Fruit fly (Drosophila melanogaster): Measurements from ENCODE around the gene Vha100-1.

The Vha100-1 gene

dm6 chr3R:29087302-29087782, 43.7 kb upstream of the Vha100-1 start (continued):
- TF ChIP-seq D (optimal IDR thresholded peaks at IDR 0.05) (no peak), D (GFP tag; optimal IDR thresholded peaks at IDR 0.05) (no peak), CG18262 (tag; optimal IDR thresholded peaks at IDR 0.05) (no peak), jing (GFP tag; optimal IDR thresholded peaks at IDR 0.05) (no peak), CG11696 (GFP tag; IDR thresholded peaks at IDR 0.05) (no peak), CG7839 (tag; optimal IDR thresholded peaks at IDR 0.05) (no peak), bcd (GFP tag; optimal IDR thresholded peaks at IDR 0.05) (no peak), HLH3B (GFP tag; IDR thresholded peaks at IDR 0.05) (no peak), Atf6 (GFP tag; IDR thresholded peaks at IDR 0.05) (no peak), CG17612 (GFP tag; IDR thresholded peaks at IDR 0.05) (no peak), CG12219 (GFP tag; optimal IDR thresholded peaks at IDR 0.05) (peak; percentile 28), CG33213 (GFP tag; optimal IDR thresholded peaks at IDR 0.05) (no peak), CG10959 (GFP tag; IDR thresholded peaks at IDR 0.05) (no peak), Gug (GFP tag; IDR thresholded peaks at IDR 0.05) (no peak), tll (GFP tag; optimal IDR thresholded peaks at IDR 0.05) (no peak), Hmx (GFP tag; optimal IDR thresholded peaks at IDR 0.05) (no peak), CG15514 (GFP tag; optimal IDR thresholded peaks at IDR 0.05) (no peak), CG12236 (GFP tag; optimal IDR thresholded peaks at IDR 0.05) (no peak), chn (GFP tag; optimal IDR thresholded peaks at IDR 0.05) (no peak), CG7963 (GFP tag; IDR thresholded peaks at IDR 0.05; ENCODE audit: partially characterized antibody) (no peak), ab (GFP tag; optimal IDR thresholded peaks at IDR 0.05) (no peak), lov (optimal IDR thresholded peaks at IDR 0.05) (no peak), lov (GFP tag; IDR thresholded peaks at IDR 0.05) (no peak), Fer1 (GFP tag; optimal IDR thresholded peaks at IDR 0.05) (no peak), zen (tag; optimal IDR thresholded peaks at IDR 0.05) (no peak), nom (GFP tag; optimal IDR thresholded peaks at IDR 0.05) (no peak), Rx (GFP tag; IDR thresholded peaks at IDR 0.05) (no peak), Optix (GFP tag; IDR thresholded peaks at IDR 0.05) (no peak), fd102C (GFP tag; optimal IDR thresholded peaks at IDR 0.05) (no peak), sqz (GFP tag; optimal IDR thresholded peaks at IDR 0.05) (peak; percentile 51), CG12071 (GFP tag; optimal IDR thresholded peaks at IDR 0.05) (no peak), CG2116 (GFP tag; optimal IDR thresholded peaks at IDR 0.05) (peak; percentile 13), CG7745 (tag; optimal IDR thresholded peaks at IDR 0.05) (no peak), sc (optimal IDR thresholded peaks at IDR 0.05) (no peak), sc (GFP tag; optimal IDR thresholded peaks at IDR 0.05) (no peak), so (GFP tag; IDR thresholded peaks at IDR 0.05) (no peak), CG1024 (GFP tag; IDR thresholded peaks at IDR 0.05) (no peak), D19B (GFP tag; optimal IDR thresholded peaks at IDR 0.05) (no peak), lmd (GFP tag; IDR thresholded peaks at IDR 0.05) (no peak), CG18011 (GFP tag; optimal IDR thresholded peaks at IDR 0.05) (no peak), gcm (GFP tag; optimal IDR thresholded peaks at IDR 0.05) (no peak), Atf3 (GFP tag; optimal IDR thresholded peaks at IDR 0.05) (no peak), CG6689 (GFP tag; IDR thresholded peaks at IDR 0.05) (no peak), sens (GFP tag) (peak; percentile 3), Fer3 (tag; optimal IDR thresholded peaks at IDR 0.05) (no peak), Oaz (GFP tag; IDR thresholded peaks at IDR 0.05) (no peak), Opbp (GFP tag; IDR thresholded peaks at IDR 0.05; ENCODE audit: partially characterized antibody) (no peak), disco-r (GFP tag; optimal IDR thresholded peaks at IDR 0.05) (no peak), PHDP (tag; optimal IDR thresholded peaks at IDR 0.05) (no peak), Ssrp (tag; optimal IDR thresholded peaks at IDR 0.05) (peak; percentile 1), CG15269 (tag; optimal IDR thresholded peaks at IDR 0.05) (no peak), ara (GFP tag; IDR thresholded peaks at IDR 0.05) (no peak), sens-2 (GFP tag; IDR thresholded peaks at IDR 0.05) (no peak)
